Fruit fly (Drosophila melanogaster) whole organism, embryonic: ENCODE measurements around the gene CG14947.

ENCODE experiments used
- Ada2b ChIP-seq: fragments of 200-800 bp; sonication (Bioruptor generic); IDR thresholded peaks from 2 replicates; pipeline ENCODE4 v1.3.6; 2022; ENCODE audit warnings: missing biosample characterization, missing genetic modification characterization
- Asciz ChIP-seq: fragments of 200-800 bp; sonication (Bioruptor generic); optimal IDR thresholded peaks from 2 replicates; lab custom pipeline; 2017; ENCODE audit warnings: missing biosample characterization, mild to moderate bottlenecking, missing genetic modification characterization, missing genetic modification reagents
- CG1024 ChIP-seq: fragments of 200-800 bp; sonication (Bioruptor generic); IDR thresholded peaks from 2 replicates; pipeline ENCODE4 v1.3.6; 2022; ENCODE audit warnings: missing biosample characterization, missing genetic modification characterization
- CG11456 ChIP-seq: fragments of 200-800 bp; sonication (Bioruptor generic); IDR thresholded peaks from 3 replicates; pipeline ENCODE4 v1.3.6; 2022; ENCODE audit warnings: missing biosample characterization, missing genetic modification characterization
- CG11560 ChIP-seq: fragments of 200-800 bp; sonication (Bioruptor generic); IDR thresholded peaks from 3 replicates; pipeline ENCODE4 v1.3.6; 2022; ENCODE audit warnings: missing biosample characterization, missing genetic modification characterization
- CG14667 ChIP-seq: fragments of 200-800 bp; sonication (Bioruptor generic); IDR thresholded peaks from 2 replicates; pipeline ENCODE4 v1.3.6; 2022; ENCODE audit warnings: missing biosample characterization, missing genetic modification characterization
- CG14710 ChIP-seq: fragments of 200-800 bp; sonication (Bioruptor generic); optimal IDR thresholded peaks from 3 replicates; lab custom pipeline; 2019; ENCODE audit warnings: missing biosample characterization, mild to moderate bottlenecking, missing genetic modification characterization, moderate library complexity
- CG15479 ChIP-seq: fragments of 200-800 bp; sonication (Bioruptor generic); optimal IDR thresholded peaks from 3 replicates; lab custom pipeline; 2019; ENCODE audit warnings: missing biosample characterization, mild to moderate bottlenecking, missing genetic modification characterization, moderate library complexity
- CG15601 ChIP-seq: fragments of 200-800 bp; sonication (Bioruptor generic); optimal IDR thresholded peaks from 3 replicates; lab custom pipeline; 2019; ENCODE audit warnings: missing biosample characterization, mild to moderate bottlenecking, missing genetic modification characterization, moderate library complexity
- CG17568 ChIP-seq: fragments of 200-800 bp; sonication (Bioruptor generic); optimal IDR thresholded peaks from 2 replicates; lab custom pipeline; 2018; ENCODE audit warnings: missing biosample characterization, mild to moderate bottlenecking, missing genetic modification characterization, moderate library complexity
- CG18011 ChIP-seq: fragments of 200-800 bp; sonication (Bioruptor generic); optimal IDR thresholded peaks from 2 replicates; lab custom pipeline; 2017; ENCODE audit warnings: missing biosample characterization, missing genetic modification characterization, mild to moderate bottlenecking, moderate library complexity, missing genotype
- CG31224 ChIP-seq: fragments of 200-800 bp; sonication (Bioruptor generic); IDR thresholded peaks from 2 replicates; pipeline ENCODE4 v1.3.6; 2022; ENCODE audit warnings: missing biosample characterization, missing genetic modification characterization
- CG4282 ChIP-seq: fragments of 200-800 bp; sonication (Bioruptor generic); optimal IDR thresholded peaks from 2 replicates; lab custom pipeline; 2016; ENCODE audit warnings: missing biosample characterization, missing genetic modification characterization
- CG5953 ChIP-seq: fragments of 200-800 bp; sonication (Bioruptor generic); IDR thresholded peaks from 2 replicates; pipeline ENCODE4 v1.3.6; 2022; ENCODE audit warnings: missing biosample characterization, missing genetic modification characterization
- CG6689 ChIP-seq: fragments of 200-800 bp; sonication (Bioruptor generic); IDR thresholded peaks from 2 replicates; pipeline ENCODE4 v1.3.6; 2022; ENCODE audit warnings: missing biosample characterization, missing genetic modification characterization
- CG6854 ChIP-seq: fragments of 200-800 bp; sonication (Bioruptor generic); optimal IDR thresholded peaks from 3 replicates; lab custom pipeline; 2017; ENCODE audit warnings: missing biosample characterization, mild to moderate bottlenecking, missing genetic modification characterization
- D19B ChIP-seq: fragments of 200-800 bp; sonication (Bioruptor generic); optimal IDR thresholded peaks from 2 replicates; lab custom pipeline; 2017; ENCODE audit warnings: missing biosample characterization, mild to moderate bottlenecking, missing genetic modification characterization
- Dll ChIP-seq: fragments of 200-800 bp; sonication (Bioruptor generic); IDR thresholded peaks from 4 replicates; pipeline ENCODE4 v1.3.6; 2022; ENCODE audit warnings: missing biosample characterization, missing genetic modification characterization; ENCODE audit not compliant: partially characterized antibody
- Doc2 ChIP-seq: fragments of 200-800 bp; sonication (Bioruptor generic); IDR thresholded peaks from 2 replicates; pipeline ENCODE4 v1.3.6; 2022; ENCODE audit warnings: missing biosample characterization, missing genetic modification characterization
- Drgx ChIP-seq: fragments of 200-800 bp; sonication (Bioruptor generic); IDR thresholded peaks from 2 replicates; pipeline ENCODE4 v1.3.6; 2022; ENCODE audit warnings: missing biosample characterization, missing genetic modification characterization
- Elba2 ChIP-seq: fragments of 200-800 bp; sonication (Bioruptor generic); optimal IDR thresholded peaks from 3 replicates; lab custom pipeline; 2016; ENCODE audit warnings: missing biosample characterization, missing genetic modification characterization
- HLH54F ChIP-seq: fragments of 200-800 bp; sonication (Bioruptor generic); optimal IDR thresholded peaks from 3 replicates; lab custom pipeline; 2016; ENCODE audit warnings: missing biosample characterization, missing genetic modification characterization
- Hmr ChIP-seq: fragments of 200-800 bp; sonication (Bioruptor generic); optimal IDR thresholded peaks from 3 replicates; lab custom pipeline; 2017; ENCODE audit warnings: mild to moderate bottlenecking, missing biosample characterization, missing genetic modification reagents, missing genetic modification characterization
- Lhr ChIP-seq: fragments of 200-800 bp; sonication (Bioruptor generic); optimal IDR thresholded peaks from 3 replicates; lab custom pipeline; 2017; ENCODE audit warnings: mild to moderate bottlenecking, missing biosample characterization, missing genetic modification reagents, missing genetic modification characterization
- MTF-1 ChIP-seq: fragments of 200-800 bp; sonication (Bioruptor generic); optimal IDR thresholded peaks from 2 replicates; lab custom pipeline; 2018; ENCODE audit warnings: missing biosample characterization, mild to moderate bottlenecking, missing genetic modification characterization, borderline replicate concordance
- Mad ChIP-seq: fragments of 200-800 bp; sonication (Bioruptor generic); optimal IDR thresholded peaks from 2 replicates; lab custom pipeline; 2016; ENCODE audit warnings: missing biosample characterization, missing genetic modification characterization
- Meics ChIP-seq: fragments of 200-800 bp; sonication (Bioruptor generic); optimal IDR thresholded peaks from 2 replicates; lab custom pipeline; 2017; ENCODE audit warnings: missing biosample characterization, mild to moderate bottlenecking, missing genetic modification characterization
- Opbp ChIP-seq: fragments of 200-800 bp; sonication (Bioruptor generic); IDR thresholded peaks from 3 replicates; pipeline ENCODE4 v1.3.6; 2022; ENCODE audit warnings: missing biosample characterization, missing genetic modification characterization; ENCODE audit not compliant: partially characterized antibody
- Ravus ChIP-seq: fragments of 200-800 bp; sonication (Bioruptor generic); IDR thresholded peaks from 2 replicates; pipeline ENCODE4 v1.3.6; 2022; ENCODE audit warnings: missing biosample characterization, missing genetic modification characterization
- Rx ChIP-seq: fragments of 200-800 bp; sonication (Bioruptor generic); IDR thresholded peaks from 2 replicates; pipeline ENCODE4 v1.3.6; 2022; ENCODE audit warnings: missing biosample characterization, missing genetic modification characterization
- Scr ChIP-seq: fragments of 200-800 bp; sonication (Bioruptor generic); IDR thresholded peaks from 2 replicates; pipeline ENCODE4 v1.3.6; 2022; ENCODE audit warnings: missing biosample characterization, missing genetic modification characterization; ENCODE audit not compliant: partially characterized antibody
- Six4 ChIP-seq: fragments of 200-800 bp; sonication (Bioruptor generic); optimal IDR thresholded peaks from 2 replicates; lab custom pipeline; 2016; ENCODE audit warnings: missing biosample characterization, missing genetic modification characterization
- Ssrp ChIP-seq: fragments of 200-800 bp; sonication (Bioruptor generic); optimal IDR thresholded peaks from 2 replicates; lab custom pipeline; 2018; ENCODE audit warnings: missing biosample characterization, mild to moderate bottlenecking, missing genetic modification characterization, moderate library complexity
- Tbp ChIP-seq: fragments of >200 bp; optimal IDR thresholded peaks from 2 replicates; lab custom pipeline; 2018; ENCODE audit warnings: missing biosample characterization, missing genetic modification characterization
- ap ChIP-seq: fragments of 200-800 bp; sonication (Bioruptor generic); IDR thresholded peaks from 2 replicates; pipeline ENCODE4 v1.3.6; 2022; ENCODE audit warnings: missing biosample characterization, missing genetic modification characterization
- bowl ChIP-seq: fragments of 200-800 bp; sonication (Bioruptor generic); IDR thresholded peaks from 2 replicates; pipeline ENCODE4 v1.3.6; 2022; ENCODE audit warnings: missing biosample characterization, missing genetic modification characterization
- chif ChIP-seq, 2 experiments: fragments of 200-800 bp; sonication (Bioruptor generic); optimal IDR thresholded peaks; 3 replicates each; lab custom pipeline; 2016; ENCODE audit warnings: missing biosample characterization in 2 of 2, missing genetic modification characterization in 2 of 2
- disco-r ChIP-seq: fragments of 200-800 bp; sonication (Bioruptor generic); optimal IDR thresholded peaks from 2 replicates; lab custom pipeline; 2016; ENCODE audit warnings: missing biosample characterization, missing genetic modification characterization
- dmrt99B ChIP-seq: fragments of 200-800 bp; sonication (Bioruptor generic); optimal IDR thresholded peaks from 2 replicates; lab custom pipeline; 2018; ENCODE audit warnings: missing biosample characterization, mild to moderate bottlenecking, missing genetic modification characterization, moderate library complexity
- fd64A ChIP-seq: fragments of 200-800 bp; sonication (Bioruptor generic); optimal IDR thresholded peaks from 3 replicates; lab custom pipeline; 2018; ENCODE audit warnings: missing biosample characterization, mild to moderate bottlenecking, missing genetic modification characterization
- grau ChIP-seq: fragments of 200-800 bp; optimal IDR thresholded peaks from 3 replicates; lab custom pipeline; 2019; ENCODE audit warnings: missing biosample characterization, mild to moderate bottlenecking, missing genetic modification characterization, moderate library complexity
- her ChIP-seq: fragments of 200-800 bp; sonication (Bioruptor generic); optimal IDR thresholded peaks from 2 replicates; lab custom pipeline; 2016; ENCODE audit warnings: missing biosample characterization, missing genetic modification characterization
- jigr1 ChIP-seq: fragments of 200-800 bp; sonication (Bioruptor generic); IDR thresholded peaks from 3 replicates; pipeline ENCODE4 v1.3.6; 2022; ENCODE audit warnings: missing biosample characterization, missing genetic modification characterization
- prd ChIP-seq, 3 experiments: fragments of >200 bp in 2 of 3; fragments of 200-800 bp in 1 of 3; sonication (Bioruptor generic) in 1 of 3; optimal IDR thresholded peaks in 2 of 3; IDR thresholded peaks in 1 of 3; 2 replicates in 2 of 3; 3 replicates in 1 of 3; pipeline versions ENCODE4 v1.3.6 to Lab custom; 2017 to 2022; ENCODE audit warnings: missing biosample characterization in 1 of 3, missing genetic modification characterization in 1 of 3
- scrt ChIP-seq: fragments of 200-800 bp; sonication (Bioruptor generic); optimal IDR thresholded peaks from 2 replicates; lab custom pipeline; 2018; ENCODE audit warnings: missing biosample characterization, mild to moderate bottlenecking, missing genetic modification characterization, moderate library complexity
- trh ChIP-seq: fragments of 200-800 bp; sonication (Bioruptor generic); optimal IDR thresholded peaks from 2 replicates; lab custom pipeline; 2016; ENCODE audit warnings: missing biosample characterization, missing genetic modification characterization
- z ChIP-seq: fragments of 200-800 bp; sonication (Bioruptor generic); IDR thresholded peaks from 3 replicates; pipeline ENCODE4 v1.3.6; 2022; ENCODE audit warnings: missing biosample characterization, missing genetic modification characterization

CG14947 gene

dm6 chr2L:12103231-12104210, 27.6 kb downstream of the CG14947 start, which contains the start of the genes Patsas and ThrRS (continued):
- TF ChIP-seq MTF-1 (GFP tag; lab: Kevin White, UChicago): peak; percentile 50
- TF ChIP-seq Drgx (GFP tag; lab: Robert Waterston, UW): peak; percentile 83
- peak; percentile 91 for TF ChIP-seq Hmr (GFP tag; lab: Kevin White, UChicago)
- TF ChIP-seq Scr (GFP tag; lab: Robert Waterston, UW): no peak
- peak; percentile 75 for TF ChIP-seq scrt (GFP tag; lab: Kevin White, UChicago)
- peak; percentile 52 for TF ChIP-seq CG18011 (GFP tag; lab: Kevin White, UChicago)
- no peak for TF ChIP-seq fd64A (GFP tag; lab: Kevin White, UChicago)
- peak; percentile 81 for TF ChIP-seq CG14667
- TF ChIP-seq CG17568 (GFP tag; lab: Kevin White, UChicago): no peak
- TF ChIP-seq prd (optimal IDR thresholded peaks at IDR 0.05; lab: Kevin White, UChicago): no peak
- peak; percentile 98 for TF ChIP-seq prd (GFP tag; IDR thresholded peaks at IDR 0.05; lab: Robert Waterston, UW)
- TF ChIP-seq her: peak; percentile 7
- no peak for TF ChIP-seq CG15479 (GFP tag; lab: Kevin White, UChicago)
- TF ChIP-seq trh (GFP tag; lab: Kevin White, UChicago): peak; percentile 46
- TF ChIP-seq Ssrp: peak; percentile 88
- peak; percentile 89 for TF ChIP-seq CG6689 (GFP tag; lab: Robert Waterston, UW)
- peak; percentile 65 for TF ChIP-seq CG5953 (GFP tag; lab: Robert Waterston, UW)
- TF ChIP-seq CG15601 (tag; lab: Kevin White, UChicago): peak; percentile 83
- TF ChIP-seq Tbp (GFP tag; lab: Kevin White, UChicago): no peak
- peak; percentile 78 for TF ChIP-seq HLH54F (GFP tag; lab: Kevin White, UChicago)
- peak; percentile 63 for TF ChIP-seq Elba2 (GFP tag; lab: Kevin White, UChicago)
- TF ChIP-seq Lhr (GFP tag; lab: Kevin White, UChicago): peak; percentile 49
- TF ChIP-seq D19B (GFP tag; lab: Kevin White, UChicago): peak; percentile 72
- 0 out of 3 replicates have a peak, but pooled peaks have one; percentile 51 for TF ChIP-seq CG11560
- peak; percentile 4 for TF ChIP-seq disco-r (GFP tag; lab: Kevin White, UChicago)
- peak; percentile 73 for TF ChIP-seq Six4
- TF ChIP-seq CG31224 (GFP tag; lab: Robert Waterston, UW): peak; percentile 67
- peak; percentile 45 to 77 for TF ChIP-seq chif (GFP tag; optimal IDR thresholded peaks at IDR 0.05; lab: Kevin White, UChicago)
- TF ChIP-seq CG1024 (GFP tag; lab: Robert Waterston, UW): 0 out of 2 replicates have a peak, but pooled peaks have one; percentile 38
- peak; percentile 51 for TF ChIP-seq CG6854 (GFP tag; lab: Kevin White, UChicago)
- TF ChIP-seq CG4282 (GFP tag; lab: Kevin White, UChicago): peak; percentile 19
- TF ChIP-seq Meics (GFP tag; lab: Kevin White, UChicago): peak; percentile 87
- peak; percentile 92 for TF ChIP-seq CG14710
- TF ChIP-seq ap: peak; percentile 76
- peak; percentile 83 for TF ChIP-seq Ada2b (GFP tag; lab: Robert Waterston, UW)
- TF ChIP-seq Opbp: no peak; the same call in 2 of the 3 replicates
- TF ChIP-seq CG11456 (GFP tag; lab: Robert Waterston, UW): peak; percentile 76
- TF ChIP-seq Dll (GFP tag; lab: Robert Waterston, UW): 0 out of 4 replicates have a peak, but pooled peaks have one; percentile 26
- peak; percentile 59; the same call in 1 of the 2 replicates for TF ChIP-seq bowl
- TF ChIP-seq jigr1 (GFP tag; lab: Robert Waterston, UW): peak; percentile 80
- TF ChIP-seq Mad (GFP tag; lab: Kevin White, UChicago): peak; percentile 54
- no peak for TF ChIP-seq dmrt99B (tag; lab: Kevin White, UChicago)
- no peak; the same call in 1 of the 2 replicates for TF ChIP-seq Ravus (GFP tag; lab: Robert Waterston, UW)
- TF ChIP-seq grau: peak; percentile 87
- 0 out of 2 replicates have a peak, but pooled peaks have one; percentile 16 for TF ChIP-seq Doc2 (GFP tag; lab: Robert Waterston, UW)
- peak; percentile 72 for TF ChIP-seq Asciz (GFP tag; lab: Kevin White, UChicago)
- TF ChIP-seq z (GFP tag; lab: Robert Waterston, UW): no peak
- peak; percentile 67 for TF ChIP-seq Rx (GFP tag; lab: Robert Waterston, UW)
